Fruit fly (Drosophila melanogaster) whole organism, embryonic: ENCODE results near the gene Orct2.
A peak's percentile ranks its signal among the peaks of the same experiment; 100 is the strongest.

Source experiments
- ATbp ChIP-seq: fragments of 200-800 bp; sonication (Bioruptor generic); optimal IDR thresholded peaks from 2 replicates; lab custom pipeline; 2017; ENCODE audit warnings: missing biosample characterization, mild to moderate bottlenecking, missing genetic modification characterization, missing genetic modification reagents
- Bdp1 ChIP-seq: fragments of 200-800 bp; sonication (Bioruptor generic); optimal IDR thresholded peaks from 3 replicates; lab custom pipeline; 2016; ENCODE audit warnings: missing biosample characterization, missing genetic modification characterization
- CG10209 ChIP-seq: fragments of 200-800 bp; sonication (Bioruptor generic); optimal IDR thresholded peaks from 3 replicates; lab custom pipeline; 2017; ENCODE audit warnings: missing biosample characterization, mild to moderate bottlenecking, missing genetic modification characterization, missing genetic modification reagents
- CG10366 ChIP-seq: fragments of 200-800 bp; sonication (Bioruptor generic); IDR thresholded peaks from 2 replicates; pipeline ENCODE4 v1.3.6; 2022; ENCODE audit warnings: missing biosample characterization, missing genetic modification characterization
- CG10654 ChIP-seq: fragments of 200-800 bp; sonication (Bioruptor generic); optimal IDR thresholded peaks from 2 replicates; lab custom pipeline; 2016; ENCODE audit warnings: missing biosample characterization, missing genetic modification characterization
- CG11247 ChIP-seq: fragments of 200-800 bp; sonication (Bioruptor generic); IDR thresholded peaks from 2 replicates; pipeline ENCODE4 v1.3.6; 2022; ENCODE audit warnings: missing biosample characterization, missing genetic modification characterization
- CG11504 ChIP-seq: fragments of 200-800 bp; sonication (Bioruptor generic); optimal IDR thresholded peaks from 3 replicates; lab custom pipeline; 2019; ENCODE audit warnings: missing biosample characterization, mild to moderate bottlenecking, missing genetic modification characterization, moderate library complexity
- CG12236 ChIP-seq: fragments of 200-800 bp; sonication (Bioruptor generic); optimal IDR thresholded peaks from 2 replicates; lab custom pipeline; 2016; ENCODE audit warnings: missing biosample characterization, missing genetic modification characterization
- CG12659 ChIP-seq: fragments of 200-800 bp; sonication (Bioruptor generic); optimal IDR thresholded peaks from 3 replicates; lab custom pipeline; 2017; ENCODE audit warnings: mild to moderate bottlenecking, missing biosample characterization, missing genetic modification reagents, missing genetic modification characterization
- CG13894 ChIP-seq: fragments of 200-800 bp; sonication (Bioruptor generic); optimal IDR thresholded peaks from 3 replicates; lab custom pipeline; 2018; ENCODE audit warnings: missing biosample characterization, mild to moderate bottlenecking, missing genetic modification characterization, moderate library complexity
- CG15011 ChIP-seq: fragments of 200-800 bp; sonication (Bioruptor generic); optimal IDR thresholded peaks from 3 replicates; lab custom pipeline; 2018; ENCODE audit warnings: missing biosample characterization, mild to moderate bottlenecking, missing genetic modification characterization
- CG17568 ChIP-seq: fragments of 200-800 bp; sonication (Bioruptor generic); optimal IDR thresholded peaks from 2 replicates; lab custom pipeline; 2018; ENCODE audit warnings: missing biosample characterization, mild to moderate bottlenecking, missing genetic modification characterization, moderate library complexity
- CG1832 ChIP-seq: fragments of 200-800 bp; sonication (Bioruptor generic); optimal IDR thresholded peaks from 2 replicates; lab custom pipeline; 2017; ENCODE audit warnings: missing biosample characterization, mild to moderate bottlenecking, missing genetic modification characterization, inconsistent platforms
- CG18764 ChIP-seq: fragments of 200-800 bp; sonication (Bioruptor generic); optimal IDR thresholded peaks from 3 replicates; lab custom pipeline; 2016; ENCODE audit warnings: missing biosample characterization, missing genetic modification characterization
- CG2116 ChIP-seq: fragments of 200-800 bp; sonication (Bioruptor generic); optimal IDR thresholded peaks from 3 replicates; lab custom pipeline; 2018; ENCODE audit warnings: missing biosample characterization, mild to moderate bottlenecking, missing genetic modification characterization
- CG2678 ChIP-seq: fragments of 200-800 bp; sonication (Bioruptor generic); optimal IDR thresholded peaks from 3 replicates; lab custom pipeline; 2019; ENCODE audit warnings: missing biosample characterization, mild to moderate bottlenecking, missing genetic modification characterization, moderate library complexity
- CG31365 ChIP-seq: fragments of 200-800 bp; sonication (Bioruptor generic); optimal IDR thresholded peaks from 2 replicates; lab custom pipeline; 2018; ENCODE audit warnings: missing biosample characterization, mild to moderate bottlenecking, missing genetic modification characterization
- Deaf1 ChIP-seq: fragments of 200-800 bp; optimal IDR thresholded peaks from 3 replicates; lab custom pipeline; 2019; ENCODE audit warnings: missing biosample characterization, mild to moderate bottlenecking, missing genetic modification characterization, moderate library complexity
- Doc3 ChIP-seq: fragments of 200-800 bp; sonication (Bioruptor generic); IDR thresholded peaks from 3 replicates; pipeline ENCODE4 v1.3.6; 2022; ENCODE audit warnings: missing biosample characterization, missing genetic modification characterization; ENCODE audit not compliant: partially characterized antibody
- Elba2 ChIP-seq: fragments of 200-800 bp; sonication (Bioruptor generic); optimal IDR thresholded peaks from 3 replicates; lab custom pipeline; 2016; ENCODE audit warnings: missing biosample characterization, missing genetic modification characterization
- Ets65A ChIP-seq: fragments of 200-800 bp; sonication (Bioruptor generic); peaks from one replicate; lab custom pipeline; 2016; ENCODE audit warnings: missing biosample characterization, missing genetic modification characterization
- Hey ChIP-seq: fragments of 200-800 bp; sonication (Bioruptor generic); optimal IDR thresholded peaks from 3 replicates; lab custom pipeline; 2018; ENCODE audit warnings: missing biosample characterization, mild to moderate bottlenecking, missing genetic modification characterization
- Max ChIP-seq: fragments of 200-800 bp; sonication (Bioruptor generic); optimal IDR thresholded peaks from 2 replicates; lab custom pipeline; 2016; ENCODE audit warnings: missing biosample characterization, mild to moderate bottlenecking, missing genetic modification characterization
- NC2α ChIP-seq: fragments of 200-800 bp; sonication (Bioruptor generic); optimal IDR thresholded peaks from 2 replicates; lab custom pipeline; 2016; ENCODE audit warnings: missing biosample characterization, missing genetic modification characterization
- Opbp ChIP-seq: fragments of 200-800 bp; sonication (Bioruptor generic); IDR thresholded peaks from 3 replicates; pipeline ENCODE4 v1.3.6; 2022; ENCODE audit warnings: missing biosample characterization, missing genetic modification characterization; ENCODE audit not compliant: partially characterized antibody
- Sin3A ChIP-seq: fragments of >200 bp; optimal IDR thresholded peaks from 2 replicates; lab custom pipeline; 2018
- Sox102F ChIP-seq: fragments of 200-800 bp; sonication (Bioruptor generic); optimal IDR thresholded peaks from 2 replicates; lab custom pipeline; 2018; ENCODE audit warnings: missing biosample characterization, mild to moderate bottlenecking, missing genetic modification characterization, moderate library complexity
- Xrp1 ChIP-seq: fragments of 200-800 bp; sonication (Bioruptor generic); IDR thresholded peaks from 2 replicates; pipeline ENCODE4 v1.3.6; 2022; ENCODE audit warnings: missing biosample characterization, missing genetic modification characterization
- bsh ChIP-seq, 2 experiments: fragments of 200-800 bp; sonication (Bioruptor generic); optimal IDR thresholded peaks; 2 replicates each; lab custom pipeline; 2017 to 2018; ENCODE audit warnings: mild to moderate bottlenecking in 2 of 2, missing biosample characterization in 2 of 2, missing genetic modification characterization in 2 of 2, moderate library complexity in 1 of 2
- cg ChIP-seq: fragments of 200-800 bp; sonication (Bioruptor generic); optimal IDR thresholded peaks from 3 replicates; lab custom pipeline; 2019; ENCODE audit warnings: missing biosample characterization, mild to moderate bottlenecking, missing genetic modification characterization, moderate library complexity
- chif ChIP-seq, 2 experiments: fragments of 200-800 bp; sonication (Bioruptor generic); optimal IDR thresholded peaks; 3 replicates each; lab custom pipeline; 2016; ENCODE audit warnings: missing biosample characterization in 2 of 2, missing genetic modification characterization in 2 of 2
- chm ChIP-seq: fragments of 200-800 bp; sonication (Bioruptor generic); IDR thresholded peaks from 2 replicates; pipeline ENCODE4 v1.3.6; 2022; ENCODE audit warnings: missing biosample characterization, missing genetic modification characterization
- da ChIP-seq: fragments of 200-800 bp; sonication (Bioruptor generic); optimal IDR thresholded peaks from 2 replicates; lab custom pipeline; 2016; ENCODE audit warnings: missing biosample characterization, missing genetic modification characterization
- dpn ChIP-seq, 2 experiments: fragments of 200-800 bp; sonication (Bioruptor generic); optimal IDR thresholded peaks; 3 replicates each; lab custom pipeline; 2016; ENCODE audit warnings: missing biosample characterization in 2 of 2, missing genetic modification characterization in 2 of 2
- esg ChIP-seq: fragments of 200-800 bp; sonication (Bioruptor generic); conservative IDR thresholded peaks from 2 replicates; pipeline ENCODE4 v1.3.6; 2022; ENCODE audit warnings: missing biosample characterization, missing genetic modification characterization
- eve ChIP-seq, 2 experiments: fragments of >200 bp; optimal IDR thresholded peaks; 2 replicates each; lab custom pipeline; 2017; ENCODE audit warnings: missing biosample characterization in 2 of 2, missing genetic modification characterization in 2 of 2
- gce ChIP-seq: fragments of 200-800 bp; sonication (Bioruptor generic); IDR thresholded peaks from 3 replicates; pipeline ENCODE4 v1.3.6; 2022; ENCODE audit warnings: missing biosample characterization, missing genetic modification characterization
- gro ChIP-seq: fragments of 200-800 bp; sonication (Bioruptor generic); optimal IDR thresholded peaks from 2 replicates; lab custom pipeline; 2016; ENCODE audit warnings: missing biosample characterization, missing genetic modification characterization
- hkb ChIP-seq, 2 experiments: fragments of 200-800 bp in 1 of 2; fragments of >200 bp in 1 of 2; sonication (Bioruptor generic) in 1 of 2; IDR thresholded peaks in 1 of 2; optimal IDR thresholded peaks in 1 of 2; 2 replicates each; pipeline versions ENCODE4 v1.3.6 to Lab custom; 2017 to 2022; ENCODE audit warnings: missing biosample characterization in 1 of 2, missing genetic modification characterization in 1 of 2
- ken ChIP-seq: fragments of 200-800 bp; sonication (Bioruptor generic); IDR thresholded peaks from 3 replicates; pipeline ENCODE4 v1.3.6; 2022; ENCODE audit warnings: missing biosample characterization, missing genetic modification characterization
- lola ChIP-seq, 3 experiments: fragments of >200 bp in 2 of 3; fragments of 200-800 bp in 1 of 3; sonication (Bioruptor generic) in 1 of 3; optimal IDR thresholded peaks; 2 replicates each; lab custom pipeline; 2017 to 2019; ENCODE audit warnings: missing biosample characterization in 3 of 3, missing genetic modification characterization in 3 of 3, mild to moderate bottlenecking in 1 of 3, moderate library complexity in 1 of 3
- phol ChIP-seq: fragments of 200-800 bp; sonication (Bioruptor generic); optimal IDR thresholded peaks from 3 replicates; lab custom pipeline; 2018; ENCODE audit warnings: missing biosample characterization, mild to moderate bottlenecking, missing genetic modification characterization, moderate library complexity
- prd ChIP-seq, 3 experiments: fragments of >200 bp in 2 of 3; fragments of 200-800 bp in 1 of 3; sonication (Bioruptor generic) in 1 of 3; optimal IDR thresholded peaks in 2 of 3; IDR thresholded peaks in 1 of 3; 2 replicates in 2 of 3; 3 replicates in 1 of 3; pipeline versions ENCODE4 v1.3.6 to Lab custom; 2017 to 2022; ENCODE audit warnings: missing biosample characterization in 1 of 3, missing genetic modification characterization in 1 of 3
- trem ChIP-seq: fragments of 200-800 bp; optimal IDR thresholded peaks from 3 replicates; lab custom pipeline; 2019; ENCODE audit warnings: missing biosample characterization, mild to moderate bottlenecking, missing genetic modification characterization, moderate library complexity

Gene Orct2

dm6 chr3R:24263588-24264413 is 9.0 kb upstream of the Orct2 start (continued):
- TF ChIP-seq da (GFP tag; lab: Kevin White, UChicago) = no peak
- no peak for TF ChIP-seq trem (tag; lab: Kevin White, UChicago)
- TF ChIP-seq CG10209 (GFP tag; lab: Kevin White, UChicago) = no peak
- no peak for TF ChIP-seq CG1832
- no peak for TF ChIP-seq CG31365 (tag; lab: Kevin White, UChicago)
- 0 out of 2 replicates have a peak, but pooled peaks have one; percentile 42 for TF ChIP-seq chm
- no peak for TF ChIP-seq phol (tag; lab: Kevin White, UChicago)
- no peak for TF ChIP-seq eve (GFP tag; optimal IDR thresholded peaks at IDR 0.05; lab: Kevin White, UChicago)
- TF ChIP-seq Elba2 (GFP tag; lab: Kevin White, UChicago) = peak; percentile 4
- TF ChIP-seq CG2678 (tag; lab: Kevin White, UChicago) = peak; percentile 2
- no peak for TF ChIP-seq CG10366
- TF ChIP-seq prd (optimal IDR thresholded peaks at IDR 0.05; lab: Kevin White, UChicago) = no peak
- 0 out of 3 replicates have a peak, but pooled peaks have one; percentile 28 for TF ChIP-seq prd (GFP tag; IDR thresholded peaks at IDR 0.05; lab: Robert Waterston, UW)
- TF ChIP-seq Sox102F (GFP tag; lab: Kevin White, UChicago) = peak; percentile 33
- TF ChIP-seq ken (GFP tag; lab: Robert Waterston, UW) = 0 out of 3 replicates have a peak, but pooled peaks have one; percentile 13
- no peak for TF ChIP-seq CG11247 (GFP tag; lab: Robert Waterston, UW)
- no peak for TF ChIP-seq CG15011 (GFP tag; lab: Kevin White, UChicago)
- peak; percentile 22; the same call in 1 of the 2 replicates for TF ChIP-seq Xrp1
- TF ChIP-seq dpn (GFP tag; optimal IDR thresholded peaks at IDR 0.05; lab: Kevin White, UChicago) = no peak
- TF ChIP-seq lola (GFP tag; optimal IDR thresholded peaks at IDR 0.05; lab: Kevin White, UChicago) = no peak
- no peak for TF ChIP-seq Sin3A
- no peak for TF ChIP-seq hkb (optimal IDR thresholded peaks at IDR 0.05; lab: Kevin White, UChicago)
- 0 out of 2 replicates have a peak, but pooled peaks have one; percentile 9 for TF ChIP-seq hkb (GFP tag; IDR thresholded peaks at IDR 0.05; lab: Robert Waterston, UW)
- no peak for TF ChIP-seq gro
- no peak for TF ChIP-seq gce
- TF ChIP-seq CG17568 (GFP tag; lab: Kevin White, UChicago) = no peak
- TF ChIP-seq CG13894 = peak; percentile 40
- TF ChIP-seq CG10654 (GFP tag; lab: Kevin White, UChicago) = no peak
- TF ChIP-seq Hey (tag; lab: Kevin White, UChicago) = peak; percentile 28
- peak; percentile 4 to 11 for TF ChIP-seq bsh (GFP tag; optimal IDR thresholded peaks at IDR 0.05; lab: Kevin White, UChicago)
- no peak for TF ChIP-seq CG12659
- no peak for TF ChIP-seq esg (GFP tag; lab: Robert Waterston, UW)
- TF ChIP-seq NC2α (GFP tag; lab: Kevin White, UChicago) = no peak
- no peak for TF ChIP-seq CG12236 (GFP tag; lab: Kevin White, UChicago)
- no peak for TF ChIP-seq cg (GFP tag; lab: Kevin White, UChicago)
- peak; percentile 37 for TF ChIP-seq Ets65A (GFP tag; lab: Kevin White, UChicago)
- TF ChIP-seq chif (GFP tag; optimal IDR thresholded peaks at IDR 0.05; lab: Kevin White, UChicago) = no peak
- TF ChIP-seq Opbp (GFP tag; lab: Robert Waterston, UW) = 0 out of 3 replicates have a peak, but pooled peaks have one; percentile 13
- TF ChIP-seq CG2116 (GFP tag; lab: Kevin White, UChicago) = peak; percentile 51
- TF ChIP-seq Doc3 (GFP tag; lab: Robert Waterston, UW) = no peak
- no peak for TF ChIP-seq CG18764 (GFP tag; lab: Kevin White, UChicago)
- TF ChIP-seq CG11504 (tag; lab: Kevin White, UChicago) = peak; percentile 17
- peak; percentile 58 for TF ChIP-seq Bdp1
- TF ChIP-seq Deaf1 (tag; lab: Kevin White, UChicago) = peak; percentile 92
- peak; percentile 17 for TF ChIP-seq ATbp (GFP tag; lab: Kevin White, UChicago)
- TF ChIP-seq Max (GFP tag; lab: Kevin White, UChicago) = no peak
